Worm (Caenorhabditis elegans): ENCODE measurements around the gene F39G3.3.

DNA sequence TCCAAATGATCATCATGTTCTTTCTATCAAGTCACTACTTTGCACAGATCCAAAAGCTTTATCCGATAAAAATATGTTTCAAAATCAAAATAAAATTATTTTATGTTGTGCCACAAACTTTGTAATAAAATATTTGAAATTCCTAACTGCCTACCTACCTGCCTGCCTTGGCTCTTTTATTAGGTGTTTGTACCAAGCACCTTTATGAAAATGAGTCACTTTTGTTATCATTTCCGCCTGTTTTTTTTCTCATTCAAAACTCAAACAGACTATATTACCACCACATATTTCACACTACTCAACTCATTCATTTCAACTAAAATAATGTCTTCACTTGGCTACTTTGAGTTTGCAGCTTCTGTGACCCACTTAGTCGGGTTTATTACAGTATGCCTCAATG, 7.3 kb upstream of the F39G3.3 start, which contains the start of gene F39G3.4:
- TF ChIP-seq him-1 (tag; optimal IDR thresholded peaks at IDR 0.05) = no peak
- no peak for TF ChIP-seq dao-5 (tag; optimal IDR thresholded peaks at IDR 0.05)
